Worm (Caenorhabditis elegans) whole organism, L1 larva: ENCODE results near the gene xpd-1.
A peak's percentile ranks its signal among the peaks of the same experiment; 100 is the strongest.

Source experiments
- C04F5.9 ChIP-seq: sonication (generic microtip); optimal IDR thresholded peaks from 2 replicates; lab custom pipeline; 2016; ENCODE audit warnings: missing genetic modification characterization, missing compliant biosample characterization
- C16A3.4 ChIP-seq: fragments of 150-350 bp; optimal IDR thresholded peaks from 2 replicates; lab custom pipeline; 2014; ENCODE audit warnings: missing biosample characterization, missing genetic modification characterization
- C34B4.2 ChIP-seq: sonication (generic microtip); optimal IDR thresholded peaks from 2 replicates; lab custom pipeline; 2017; ENCODE audit warnings: mild to moderate bottlenecking, missing genetic modification characterization, missing compliant biosample characterization
- F16B12.6 ChIP-seq: fragments of 150-350 bp; optimal IDR thresholded peaks from 2 replicates; lab custom pipeline; 2014; ENCODE audit warnings: missing biosample characterization, missing genetic modification characterization
- Y116A8C.19 ChIP-seq: sonication (generic microtip); optimal IDR thresholded peaks from 2 replicates; lab custom pipeline; 2016; ENCODE audit warnings: missing compliant biosample characterization, missing genetic modification characterization, borderline replicate concordance
- aha-1 ChIP-seq: fragments of 150-350 bp; optimal IDR thresholded peaks from 2 replicates; lab custom pipeline; 2014; ENCODE audit warnings: missing biosample characterization, missing genetic modification characterization
- alr-1 ChIP-seq: fragments of 200-800 bp; sonication (Bioruptor generic); optimal IDR thresholded peaks from 2 replicates; lab custom pipeline; 2018; ENCODE audit warnings: borderline replicate concordance, mild to moderate bottlenecking, missing genetic modification characterization, missing compliant biosample characterization
- aly-2 ChIP-seq: fragments of 150-350 bp; optimal IDR thresholded peaks from 2 replicates; lab custom pipeline; 2014; ENCODE audit warnings: missing biosample characterization, missing genetic modification characterization
- ceh-82 ChIP-seq, 3 experiments: fragments of 150-350 bp in 1 of 3; sonication (generic microtip) in 2 of 3; optimal IDR thresholded peaks; 2 replicates each; lab custom pipeline; 2014 to 2017; ENCODE audit warnings: missing biosample characterization in 3 of 3, missing genetic modification characterization in 3 of 3
- ceh-88 ChIP-seq: fragments of 200-800 bp; sonication (Bioruptor generic); IDR thresholded peaks from 2 replicates; pipeline ENCODE4 v1.3.6; 2022; ENCODE audit warnings: missing genetic modification characterization, missing compliant biosample characterization
- efl-1 ChIP-seq, 4 experiments: fragments of 150-350 bp; optimal IDR thresholded peaks in 3 of 4; peaks in 1 of 4; 1 replicate in 1 of 4; 2 replicates in 3 of 4; lab custom pipeline; 2014; ENCODE audit warnings: missing biosample characterization in 2 of 4, missing genetic modification characterization in 2 of 4, missing genetic modification reagents in 2 of 4
- efl-3 ChIP-seq: fragments of 200-800 bp; sonication (Bioruptor generic); optimal IDR thresholded peaks from 2 replicates; lab custom pipeline; 2018; ENCODE audit warnings: mild to moderate bottlenecking, missing genetic modification characterization, missing compliant biosample characterization
- egl-27 ChIP-seq, 2 experiments: fragments of 150-350 bp in 1 of 2; sonication (generic microtip); optimal IDR thresholded peaks; 3 replicates each; lab custom pipeline; 2017 to 2018; ENCODE audit warnings: missing biosample characterization in 2 of 2, missing genetic modification characterization in 2 of 2, missing genetic modification reagents in 2 of 2
- elt-2 ChIP-seq: sonication (generic microtip); optimal IDR thresholded peaks from 2 replicates; lab custom pipeline; 2016; ENCODE audit warnings: missing genetic modification characterization, mild to moderate bottlenecking, inconsistent platforms, missing compliant biosample characterization, missing genetic modification reagents
- ets-5 ChIP-seq: fragments of 200-800 bp; sonication (Bioruptor generic); IDR thresholded peaks from 2 replicates; pipeline ENCODE4 v1.3.6; 2022; ENCODE audit warnings: missing genetic modification characterization, missing compliant biosample characterization
- fkh-10 ChIP-seq: sonication (generic microtip); optimal IDR thresholded peaks from 2 replicates; lab custom pipeline; 2017; ENCODE audit warnings: missing biosample characterization, missing genetic modification reagents, missing genetic modification characterization
- fkh-8 ChIP-seq: sonication (generic microtip); optimal IDR thresholded peaks from 2 replicates; lab custom pipeline; 2016; ENCODE audit warnings: mild to moderate bottlenecking, missing genetic modification characterization, missing compliant biosample characterization
- grh-1 ChIP-seq: fragments of 200-800 bp; sonication (Bioruptor generic); IDR thresholded peaks from 2 replicates; pipeline ENCODE4 v1.3.6; 2022; ENCODE audit warnings: missing genetic modification reagents, missing genetic modification characterization, missing compliant biosample characterization
- hlh-17 ChIP-seq: fragments of 200-800 bp; sonication (Bioruptor generic); optimal IDR thresholded peaks from 2 replicates; lab custom pipeline; 2018; ENCODE audit warnings: missing genetic modification characterization, mild to moderate bottlenecking, missing compliant biosample characterization, moderate library complexity, borderline replicate concordance
- irx-1 ChIP-seq: sonication (generic microtip); optimal IDR thresholded peaks from 2 replicates; lab custom pipeline; 2016; ENCODE audit warnings: missing genetic modification characterization, missing compliant biosample characterization
- isw-1 ChIP-seq: fragments of 200-800 bp; sonication (Bioruptor generic); IDR thresholded peaks from 2 replicates; pipeline ENCODE4 v1.3.6; 2022; ENCODE audit warnings: missing genetic modification characterization, missing compliant biosample characterization
- jun-1 ChIP-seq: fragments of 150-350 bp; optimal IDR thresholded peaks from 2 replicates; lab custom pipeline; 2014; ENCODE audit warnings: missing biosample characterization, missing genetic modification reagents, missing genetic modification characterization
- lin-13 ChIP-seq: fragments of 150-350 bp; optimal IDR thresholded peaks from 2 replicates; lab custom pipeline; 2014; ENCODE audit warnings: missing biosample characterization, missing genetic modification reagents, missing genetic modification characterization
- lin-15B ChIP-seq: fragments of 150-350 bp; sonication (generic microtip); optimal IDR thresholded peaks from 3 replicates; lab custom pipeline; 2014; ENCODE audit warnings: missing biosample characterization, missing genetic modification characterization
- lin-35 ChIP-seq, 2 experiments: fragments of 150-350 bp; optimal IDR thresholded peaks; 2 replicates each; lab custom pipeline; 2014; ENCODE audit warnings: missing biosample characterization in 2 of 2, missing genetic modification characterization in 2 of 2, missing genetic modification reagents in 2 of 2
- lin-39 ChIP-seq: fragments of 150-350 bp; optimal IDR thresholded peaks from 2 replicates; lab custom pipeline; 2014; ENCODE audit warnings: missing biosample characterization, missing genetic modification reagents, missing genetic modification characterization
- lir-3 ChIP-seq: sonication (generic microtip); optimal IDR thresholded peaks from 2 replicates; lab custom pipeline; 2016; ENCODE audit warnings: mild to moderate bottlenecking, missing genetic modification characterization, moderate library complexity, missing compliant biosample characterization; ENCODE audit not compliant: poor library complexity
- mdl-1 ChIP-seq, 2 experiments: fragments of 150-350 bp; optimal IDR thresholded peaks; 2 replicates each; lab custom pipeline; 2014 to 2017; ENCODE audit warnings: missing biosample characterization in 2 of 2, missing genetic modification characterization in 2 of 2, inconsistent platforms in 1 of 2
- mef-2 ChIP-seq: fragments of 150-350 bp; optimal IDR thresholded peaks from 2 replicates; lab custom pipeline; 2014; ENCODE audit warnings: missing biosample characterization, missing genetic modification characterization
- nhr-28 ChIP-seq: fragments of 150-350 bp; optimal IDR thresholded peaks from 2 replicates; lab custom pipeline; 2014; ENCODE audit warnings: missing biosample characterization, missing genetic modification characterization
- nhr-76 ChIP-seq: sonication (generic microtip); optimal IDR thresholded peaks from 2 replicates; lab custom pipeline; 2017; ENCODE audit warnings: missing biosample characterization, missing genetic modification characterization
- nhr-77 ChIP-seq: fragments of 150-350 bp; optimal IDR thresholded peaks from 2 replicates; lab custom pipeline; 2014; ENCODE audit warnings: missing biosample characterization, missing genetic modification characterization
- nhr-85 ChIP-seq: sonication (generic microtip); peaks from one replicate; lab custom pipeline; 2016; ENCODE audit warnings: missing genetic modification characterization, inconsistent platforms, missing compliant biosample characterization
- pag-3 ChIP-seq: sonication (generic microtip); optimal IDR thresholded peaks from 2 replicates; lab custom pipeline; 2017; ENCODE audit warnings: missing genetic modification characterization, mild to moderate bottlenecking, missing compliant biosample characterization, antibody characterized with exemption, borderline replicate concordance; ENCODE audit not compliant: insufficient read depth
- pax-3 ChIP-seq: fragments of 200-800 bp; sonication (Bioruptor generic); optimal IDR thresholded peaks from 2 replicates; lab custom pipeline; 2018; ENCODE audit warnings: mild to moderate bottlenecking, missing genetic modification characterization, moderate library complexity, missing compliant biosample characterization
- pqm-1 ChIP-seq: sonication (generic microtip); optimal IDR thresholded peaks from 3 replicates; lab custom pipeline; 2017; ENCODE audit warnings: missing biosample characterization, missing genetic modification characterization
- rnt-1 ChIP-seq: sonication (generic microtip); optimal IDR thresholded peaks from 2 replicates; lab custom pipeline; 2016; ENCODE audit warnings: mild to moderate bottlenecking, missing genetic modification characterization, moderate library complexity, missing compliant biosample characterization
- sox-4 ChIP-seq: sonication (generic microtip); optimal IDR thresholded peaks from 2 replicates; lab custom pipeline; 2016; ENCODE audit warnings: missing genetic modification characterization, missing compliant biosample characterization
- sup-37 ChIP-seq: fragments of 200-800 bp; sonication (Bioruptor generic); optimal IDR thresholded peaks from 2 replicates; lab custom pipeline; 2018; ENCODE audit warnings: mild to moderate bottlenecking, missing genetic modification characterization, missing compliant biosample characterization
- swsn-7 ChIP-seq: sonication (generic microtip); optimal IDR thresholded peaks from 2 replicates; lab custom pipeline; 2016; ENCODE audit warnings: missing genetic modification characterization, missing compliant biosample characterization
- unc-130 ChIP-seq: fragments of 150-350 bp; optimal IDR thresholded peaks from 2 replicates; lab custom pipeline; 2017; ENCODE audit warnings: missing biosample characterization, missing genetic modification characterization, inconsistent platforms
- unc-30 ChIP-seq: sonication (generic microtip); optimal IDR thresholded peaks from 2 replicates; lab custom pipeline; 2017; ENCODE audit warnings: missing biosample characterization, missing genetic modification characterization
- unc-62 ChIP-seq: fragments of 150-350 bp; optimal IDR thresholded peaks from 2 replicates; lab custom pipeline; 2014; ENCODE audit warnings: missing biosample characterization, missing genetic modification reagents, missing genetic modification characterization
- zip-4 ChIP-seq: fragments of 200-800 bp; sonication (Bioruptor generic); optimal IDR thresholded peaks from 2 replicates; lab custom pipeline; 2018; ENCODE audit warnings: mild to moderate bottlenecking, missing genetic modification characterization, moderate library complexity, missing compliant biosample characterization
- ztf-11 ChIP-seq, 2 experiments: sonication (generic microtip); optimal IDR thresholded peaks; 2 replicates each; lab custom pipeline; 2016 to 2017; ENCODE audit warnings: missing genetic modification characterization in 2 of 2, missing biosample characterization in 1 of 2, missing compliant biosample characterization in 1 of 2
- ztf-4 ChIP-seq: fragments of 150-350 bp; optimal IDR thresholded peaks from 2 replicates; lab custom pipeline; 2014; ENCODE audit warnings: missing biosample characterization, missing genetic modification characterization

The xpd-1 gene

DNA sequence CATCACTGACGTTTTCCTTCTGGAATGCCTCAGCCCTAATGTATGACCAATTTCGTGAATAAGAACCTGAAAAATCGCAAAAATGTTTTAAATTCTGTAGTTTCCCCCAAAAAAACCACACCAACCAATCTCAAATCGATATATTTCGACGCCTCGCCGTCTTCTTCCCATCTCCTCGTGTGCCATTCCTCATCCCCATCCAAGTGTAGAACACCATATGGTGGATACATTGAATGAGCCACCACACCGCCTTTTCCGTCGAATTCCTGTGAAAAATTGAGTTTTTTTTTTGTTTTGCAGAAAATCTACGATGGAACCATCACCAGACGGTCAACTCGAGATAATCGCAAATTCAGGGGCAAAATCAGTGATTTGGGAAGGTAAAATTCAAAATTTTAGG is 27.4 kb downstream of the xpd-1 start, which contains the start of gene Y50D7A.1:
Y50D7A.1 (plus strand) TSS at position 301 of the 400 bp plus-strand sequence.
- TF ChIP-seq pax-3 (no peak), elt-2 (tag; lab: Kevin White, UChicago) (no peak), irx-1 (tag; lab: Kevin White, UChicago) (no peak), nhr-85 (tag; lab: Kevin White, UChicago) (no peak), ets-5 (GFP tag; lab: Robert Waterston, UW) (no peak), pqm-1 (tag; lab: Kevin White, UChicago) (no peak), rnt-1 (tag; lab: Kevin White, UChicago) (no peak), fkh-10 (GFP tag; lab: Kevin White, UChicago) (no peak), efl-1 (optimal IDR thresholded peaks at IDR 0.05; lab: Kevin White, UChicago) (no peak), efl-1 (GFP tag; optimal IDR thresholded peaks at IDR 0.05 in 1 of 2; lab: Kevin White, UChicago) (no peak), F16B12.6 (tag; lab: Kevin White, UChicago) (no peak), lin-13 (GFP tag; lab: Kevin White, UChicago) (no peak), aly-2 (tag; lab: Kevin White, UChicago) (no peak), lin-35 (GFP tag; optimal IDR thresholded peaks at IDR 0.05; lab: Kevin White, UChicago) (no peak), jun-1 (no peak), sup-37 (GFP tag; lab: Kevin White, UChicago) (no peak), mdl-1 (tag; optimal IDR thresholded peaks at IDR 0.05; lab: Kevin White, UChicago) (no peak), mef-2 (no peak), C16A3.4 (no peak), C34B4.2 (no peak)

ce11 chrIII:294527-294926 is 29.6 kb downstream of the xpd-1 start, which contains the start of gene Y50D7A.13:
Gene Y50D7A.13, minus strand, starts transcription at chrIII:294627.
- TF ChIP-seq nhr-77 (no peak), lin-39 (tag; lab: Kevin White, UChicago) (no peak), fkh-8 (tag; lab: Kevin White, UChicago) (no peak), egl-27 (tag; optimal IDR thresholded peaks at IDR 0.05; lab: Kevin White, UChicago) (no peak), grh-1 (GFP tag; lab: Robert Waterston, UW) (no peak), lin-15B (no peak)
- TF ChIP-seq, all 84 proteins: peak for 0

- TF ChIP-seq unc-62 (GFP tag; lab: Kevin White, UChicago) (no peak), nhr-28 (tag; lab: Kevin White, UChicago) (no peak), lir-3 (tag; lab: Kevin White, UChicago) (no peak), C34B4.2 (no peak), mdl-1 (tag; optimal IDR thresholded peaks at IDR 0.05; lab: Kevin White, UChicago) (no peak), ztf-11 (tag; optimal IDR thresholded peaks at IDR 0.05; lab: Kevin White, UChicago) (no peak), ceh-88 (no peak), pag-3 (tag; lab: Kevin White, UChicago) (no peak), isw-1 (GFP tag; lab: Robert Waterston, UW) (no peak), unc-30 (no peak)
These were observed 33.6 kb downstream of the xpd-1 start, which contains the start of gene ads-1 for ce11 chrIII:298456-298855. Gene ads-1, minus strand, starts transcription at chrIII:298556.

DNA sequence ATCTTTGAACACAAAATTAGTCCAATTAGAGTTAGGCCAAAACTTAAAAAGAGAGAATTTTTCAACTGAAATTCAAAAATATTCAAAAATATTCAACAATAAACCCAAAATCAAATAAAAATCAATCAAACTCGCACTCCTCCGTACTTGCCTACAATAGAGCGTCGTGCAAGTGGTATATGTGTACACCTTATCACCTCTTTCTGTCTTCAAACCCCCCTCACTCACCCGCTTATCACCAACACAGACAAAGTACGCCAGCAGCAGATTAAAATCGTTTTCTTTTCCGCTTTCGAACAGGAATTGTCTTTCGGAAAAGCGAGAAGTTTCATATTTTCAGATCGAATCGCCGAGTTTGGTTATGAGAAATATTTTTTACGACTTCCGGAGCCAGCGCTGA is 34.3 kb downstream of the xpd-1 start:
- peak; percentile 43 for TF ChIP-seq elt-2 (tag; lab: Kevin White, UChicago)
- no peak for TF ChIP-seq ztf-4 (tag; lab: Kevin White, UChicago)
- TF ChIP-seq, all 84 proteins: peak for 1

DNA sequence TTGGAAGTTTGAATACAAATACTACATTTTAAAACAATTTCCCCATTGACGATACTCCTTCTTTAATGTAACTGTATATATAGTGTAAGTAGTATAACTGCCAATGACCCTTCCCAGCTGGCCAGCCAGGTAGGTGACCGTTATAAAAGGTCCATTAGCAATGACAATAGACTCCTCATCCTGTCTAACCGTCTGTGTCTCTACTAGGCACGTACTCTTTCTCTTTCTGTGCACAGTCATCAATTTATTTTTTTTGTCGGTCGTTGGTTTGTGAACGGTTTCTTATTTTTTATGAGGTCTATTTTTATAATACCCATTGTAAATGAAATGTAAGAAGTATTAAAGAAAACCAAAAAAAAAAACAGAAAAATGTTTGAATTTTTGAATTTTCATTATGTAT is 39.7 kb downstream of the xpd-1 start:
- TF ChIP-seq aha-1 (tag; lab: Kevin White, UChicago) (no peak), zip-4 (GFP tag; lab: Kevin White, UChicago) (no peak), rnt-1 (tag; lab: Kevin White, UChicago) (no peak), alr-1 (tag; lab: Kevin White, UChicago) (no peak), swsn-7 (tag; lab: Kevin White, UChicago) (no peak), unc-30 (no peak), ceh-82 (tag; optimal IDR thresholded peaks at IDR 0.05; lab: Kevin White, UChicago) (no peak), nhr-76 (tag; lab: Kevin White, UChicago) (no peak), sox-4 (tag; lab: Kevin White, UChicago) (no peak), efl-3 (GFP tag; lab: Kevin White, UChicago) (no peak), C04F5.9 (tag; lab: Kevin White, UChicago) (no peak), unc-130 (tag; lab: Kevin White, UChicago) (no peak), efl-1 (optimal IDR thresholded peaks at IDR 0.05; lab: Kevin White, UChicago) (no peak), efl-1 (GFP tag; optimal IDR thresholded peaks at IDR 0.05 in 1 of 2; lab: Kevin White, UChicago) (no peak), Y116A8C.19 (no peak), hlh-17 (GFP tag; lab: Kevin White, UChicago) (no peak)
